Fruit fly (Drosophila melanogaster): ENCODE data around the gene Mesh1.

The Mesh1 gene

DNA sequence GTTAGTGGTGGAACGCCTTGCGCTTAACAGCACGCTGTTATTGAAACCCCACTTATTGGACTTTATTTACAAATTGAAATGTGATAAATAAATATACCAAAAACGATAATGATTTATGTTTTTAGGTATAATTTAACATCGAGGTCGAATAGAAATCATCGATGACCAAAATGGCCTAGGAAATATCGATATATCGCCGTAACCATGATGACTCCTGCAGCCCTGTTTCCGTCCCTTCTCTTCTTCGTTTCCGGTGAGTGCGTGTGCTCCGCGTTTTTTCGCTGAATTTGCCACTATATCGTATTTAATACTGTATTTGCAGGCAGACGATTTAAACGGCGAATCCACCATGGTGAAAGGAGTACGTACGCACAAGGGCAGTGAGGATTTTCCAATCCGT is 17.6 kb upstream of the Mesh1 start, which contains the start of gene eEF1gamma (continued):
- TF ChIP-seq pita (GFP tag; optimal IDR thresholded peaks at IDR 0.05) (no peak), fd96Cb (tag; optimal IDR thresholded peaks at IDR 0.05) (peak; percentile 79), amos (GFP tag; IDR thresholded peaks at IDR 0.05; ENCODE audit: partially characterized antibody) (peak; percentile 95), CG16863 (GFP tag; optimal IDR thresholded peaks at IDR 0.05) (peak; percentile 93), CG13775 (GFP tag; optimal IDR thresholded peaks at IDR 0.05) (peak; percentile 99), CG11456 (GFP tag; IDR thresholded peaks at IDR 0.05) (peak; percentile 98), btn (GFP tag; optimal IDR thresholded peaks at IDR 0.05) (peak; percentile 95), psq (GFP tag; optimal IDR thresholded peaks at IDR 0.05) (peak; percentile 77), fru (optimal IDR thresholded peaks at IDR 0.05) (no peak), CG17568 (GFP tag; optimal IDR thresholded peaks at IDR 0.05) (no peak), en (GFP tag; optimal IDR thresholded peaks at IDR 0.05) (peak; percentile 93), dm (GFP tag; optimal IDR thresholded peaks at IDR 0.05) (peak; percentile 98), Antp (GFP tag; optimal IDR thresholded peaks at IDR 0.05) (peak; percentile 78), CG1603 (tag; optimal IDR thresholded peaks at IDR 0.05) (peak; percentile 95), ab (GFP tag; optimal IDR thresholded peaks at IDR 0.05) (peak; percentile 68), sr (GFP tag; IDR thresholded peaks at IDR 0.05) (peak; percentile 96), ro (GFP tag; IDR thresholded peaks at IDR 0.05) (peak; percentile 83), ci (GFP tag; IDR thresholded peaks at IDR 0.05) (peak; percentile 99), CG4730 (GFP tag; IDR thresholded peaks at IDR 0.05) (peak; percentile 89), crp (GFP tag; optimal IDR thresholded peaks at IDR 0.05) (peak in 1 of 2 experiments; percentile 71), NC2β (GFP tag; optimal IDR thresholded peaks at IDR 0.05) (peak; percentile 99), CG5245 (GFP tag; optimal IDR thresholded peaks at IDR 0.05) (peak; percentile 87), trh (GFP tag; optimal IDR thresholded peaks at IDR 0.05) (peak; percentile 90), phol (tag; optimal IDR thresholded peaks at IDR 0.05) (peak; percentile 97), fd3F (GFP tag; optimal IDR thresholded peaks at IDR 0.05) (peak; percentile 93), ac (GFP tag; optimal IDR thresholded peaks at IDR 0.05) (peak; percentile 92), CG1024 (GFP tag; IDR thresholded peaks at IDR 0.05) (peak; percentile 93), CG17328 (GFP tag; IDR thresholded peaks at IDR 0.05) (peak; percentile 97), MTF-1 (GFP tag; optimal IDR thresholded peaks at IDR 0.05; ENCODE audit: borderline replicate concordance) (peak; percentile 98), CG18764 (GFP tag; optimal IDR thresholded peaks at IDR 0.05) (peak; percentile 93), NK7.1 (GFP tag; optimal IDR thresholded peaks at IDR 0.05) (peak; percentile 97), rib (GFP tag; IDR thresholded peaks at IDR 0.05) (peak; percentile 89), Dp (GFP tag; optimal IDR thresholded peaks at IDR 0.05) (peak; percentile 52), Bdp1 (GFP tag; optimal IDR thresholded peaks at IDR 0.05) (peak; percentile 90), ara (GFP tag; IDR thresholded peaks at IDR 0.05) (peak; percentile 90), pb (GFP tag; optimal IDR thresholded peaks at IDR 0.05) (peak; percentile 96), pzg (GFP tag; optimal IDR thresholded peaks at IDR 0.05) (peak; percentile 81), Deaf1 (tag; optimal IDR thresholded peaks at IDR 0.05) (peak; percentile 70), Sry-β (GFP tag; optimal IDR thresholded peaks at IDR 0.05) (peak; percentile 67), tup (GFP tag; optimal IDR thresholded peaks at IDR 0.05) (peak; percentile 85), CG15011 (GFP tag; optimal IDR thresholded peaks at IDR 0.05) (peak; percentile 96), CG6175 (GFP tag; IDR thresholded peaks at IDR 0.05) (peak; percentile 95), al (GFP tag; IDR thresholded peaks at IDR 0.05) (peak; percentile 91), CG13624 (GFP tag; optimal IDR thresholded peaks at IDR 0.05) (peak; percentile 97), CG12659 (GFP tag; optimal IDR thresholded peaks at IDR 0.05) (peak; percentile 98), Lim3 (GFP tag; IDR thresholded peaks at IDR 0.05) (peak; percentile 64; the same call in 1 of the 2 replicates), CG7556 (GFP tag; optimal IDR thresholded peaks at IDR 0.05) (peak; percentile 81), Ravus (GFP tag; IDR thresholded peaks at IDR 0.05) (peak; percentile 64), lola (GFP tag; optimal IDR thresholded peaks at IDR 0.05) (peak in 1 of 3 experiments; percentile 83), CG10321 (GFP tag; IDR thresholded peaks at IDR 0.05) (peak; percentile 77; the same call in 1 of the 2 replicates), croc (GFP tag; conservative IDR thresholded peaks at IDR 0.05) (peak; percentile 85)
